Fruit fly (Drosophila melanogaster) whole organism, embryonic: Measurements from ENCODE around the gene Phb1.

Source experiments
- Asciz ChIP-seq: fragments of 200-800 bp; sonication (Bioruptor generic); optimal IDR thresholded peaks from 2 replicates; lab custom pipeline; 2017; ENCODE audit warnings: missing biosample characterization, mild to moderate bottlenecking, missing genetic modification characterization, missing genetic modification reagents
- CG10147 ChIP-seq: fragments of 200-800 bp; sonication (Bioruptor generic); optimal IDR thresholded peaks from 2 replicates; lab custom pipeline; 2019; ENCODE audit warnings: missing biosample characterization, mild to moderate bottlenecking, missing genetic modification characterization, moderate library complexity
- CG10431 ChIP-seq: fragments of 200-800 bp; sonication (Bioruptor generic); optimal IDR thresholded peaks from 3 replicates; lab custom pipeline; 2018; ENCODE audit warnings: missing biosample characterization, mild to moderate bottlenecking, missing genetic modification characterization
- CG11085 ChIP-seq: fragments of 200-800 bp; sonication (Bioruptor generic); IDR thresholded peaks from 2 replicates; pipeline ENCODE4 v1.3.6; 2022; ENCODE audit warnings: missing biosample characterization, missing genetic modification characterization
- CG13123 ChIP-seq: fragments of 200-800 bp; sonication (Bioruptor generic); optimal IDR thresholded peaks from 2 replicates; lab custom pipeline; 2016; ENCODE audit warnings: missing biosample characterization, missing genetic modification characterization
- CG15479 ChIP-seq: fragments of 200-800 bp; sonication (Bioruptor generic); optimal IDR thresholded peaks from 3 replicates; lab custom pipeline; 2019; ENCODE audit warnings: missing biosample characterization, mild to moderate bottlenecking, missing genetic modification characterization, moderate library complexity
- CG1647 ChIP-seq: fragments of 200-800 bp; sonication (Bioruptor generic); optimal IDR thresholded peaks from 3 replicates; lab custom pipeline; 2016; ENCODE audit warnings: missing biosample characterization, missing genetic modification characterization
- CG16813 ChIP-seq: fragments of 200-800 bp; sonication (Bioruptor generic); IDR thresholded peaks from 3 replicates; pipeline ENCODE4 v1.3.6; 2022; ENCODE audit warnings: missing biosample characterization, missing genetic modification characterization; ENCODE audit not compliant: partially characterized antibody
- CG17359 ChIP-seq: fragments of 200-800 bp; sonication (Bioruptor generic); optimal IDR thresholded peaks from 3 replicates; lab custom pipeline; 2018; ENCODE audit warnings: missing biosample characterization, mild to moderate bottlenecking, missing genetic modification characterization, moderate library complexity
- CG1832 ChIP-seq: fragments of 200-800 bp; sonication (Bioruptor generic); optimal IDR thresholded peaks from 2 replicates; lab custom pipeline; 2017; ENCODE audit warnings: missing biosample characterization, mild to moderate bottlenecking, missing genetic modification characterization, inconsistent platforms
- CG2199 ChIP-seq: fragments of 200-800 bp; sonication (Bioruptor generic); IDR thresholded peaks from 3 replicates; pipeline ENCODE4 v1.3.6; 2022; ENCODE audit warnings: missing biosample characterization, missing genetic modification characterization
- CG4360 ChIP-seq: fragments of 200-800 bp; sonication (Bioruptor generic); IDR thresholded peaks from 2 replicates; pipeline ENCODE4 v1.3.6; 2022; ENCODE audit warnings: missing biosample characterization, missing genetic modification characterization
- CG5953 ChIP-seq: fragments of 200-800 bp; sonication (Bioruptor generic); IDR thresholded peaks from 2 replicates; pipeline ENCODE4 v1.3.6; 2022; ENCODE audit warnings: missing biosample characterization, missing genetic modification characterization
- CG7271 ChIP-seq: fragments of 200-800 bp; sonication (Bioruptor generic); optimal IDR thresholded peaks from 2 replicates; lab custom pipeline; 2018; ENCODE audit warnings: missing biosample characterization, mild to moderate bottlenecking, missing genetic modification characterization, moderate library complexity
- CG8388 ChIP-seq: fragments of 200-800 bp; sonication (Bioruptor generic); optimal IDR thresholded peaks from 2 replicates; lab custom pipeline; 2019; ENCODE audit warnings: missing biosample characterization, mild to moderate bottlenecking, missing genetic modification characterization, moderate library complexity
- CG8478 ChIP-seq: fragments of >200 bp; optimal IDR thresholded peaks from 2 replicates; lab custom pipeline; 2018
- CTCF ChIP-seq: fragments of 200-800 bp; sonication (Bioruptor generic); optimal IDR thresholded peaks from 2 replicates; lab custom pipeline; 2017; ENCODE audit warnings: missing biosample characterization, mild to moderate bottlenecking, missing genetic modification characterization, moderate library complexity
- Drgx ChIP-seq: fragments of 200-800 bp; sonication (Bioruptor generic); IDR thresholded peaks from 2 replicates; pipeline ENCODE4 v1.3.6; 2022; ENCODE audit warnings: missing biosample characterization, missing genetic modification characterization
- Fer2 ChIP-seq: fragments of 200-800 bp; sonication (Bioruptor generic); optimal IDR thresholded peaks from 2 replicates; lab custom pipeline; 2018; ENCODE audit warnings: missing biosample characterization, mild to moderate bottlenecking, missing genetic modification characterization, moderate library complexity
- HLH4C ChIP-seq: fragments of 200-800 bp; sonication (Bioruptor generic); IDR thresholded peaks from 3 replicates; pipeline ENCODE4 v1.3.6; 2022; ENCODE audit warnings: missing biosample characterization, missing genetic modification characterization; ENCODE audit not compliant: partially characterized antibody
- Hmx ChIP-seq: fragments of 200-800 bp; sonication (Bioruptor generic); optimal IDR thresholded peaks from 2 replicates; lab custom pipeline; 2016; ENCODE audit warnings: missing biosample characterization, missing genetic modification characterization
- Jarid2 ChIP-seq: fragments of 200-800 bp; sonication (Bioruptor generic); optimal IDR thresholded peaks from 3 replicates; lab custom pipeline; 2017; ENCODE audit warnings: mild to moderate bottlenecking, missing biosample characterization, missing genetic modification reagents, missing genetic modification characterization
- MBD-R2 ChIP-seq: fragments of 200-800 bp; sonication (Bioruptor generic); IDR thresholded peaks from 2 replicates; pipeline ENCODE4 v1.3.6; 2022; ENCODE audit warnings: missing biosample characterization, missing genetic modification characterization
- Mes4 ChIP-seq: fragments of 200-800 bp; sonication (Bioruptor generic); optimal IDR thresholded peaks from 2 replicates; lab custom pipeline; 2016; ENCODE audit warnings: missing biosample characterization, missing genetic modification characterization
- Myb ChIP-seq: fragments of 200-800 bp; sonication (Bioruptor generic); optimal IDR thresholded peaks from 2 replicates; lab custom pipeline; 2016; ENCODE audit warnings: missing biosample characterization, missing genetic modification characterization
- Opbp ChIP-seq: fragments of 200-800 bp; sonication (Bioruptor generic); IDR thresholded peaks from 3 replicates; pipeline ENCODE4 v1.3.6; 2022; ENCODE audit warnings: missing biosample characterization, missing genetic modification characterization; ENCODE audit not compliant: partially characterized antibody
- Trl ChIP-seq, 3 experiments: fragments of >200 bp in 2 of 3; fragments of 200-800 bp in 1 of 3; sonication (Bioruptor generic) in 1 of 3; optimal IDR thresholded peaks; 2 replicates in 1 of 3; 3 replicates in 2 of 3; lab custom pipeline; 2016 to 2017; ENCODE audit warnings: missing biosample characterization in 1 of 3, missing genetic modification characterization in 1 of 3
- aop ChIP-seq: fragments of 200-800 bp; sonication (Bioruptor generic); IDR thresholded peaks from 2 replicates; pipeline ENCODE4 v1.3.6; 2022; ENCODE audit warnings: missing biosample characterization, missing genetic modification characterization
- bcd ChIP-seq: fragments of 200-800 bp; sonication (Bioruptor generic); optimal IDR thresholded peaks from 2 replicates; lab custom pipeline; 2017; ENCODE audit warnings: missing biosample characterization, mild to moderate bottlenecking, missing genetic modification characterization
- bsh ChIP-seq, 2 experiments: fragments of 200-800 bp; sonication (Bioruptor generic); optimal IDR thresholded peaks; 2 replicates each; lab custom pipeline; 2017 to 2018; ENCODE audit warnings: mild to moderate bottlenecking in 2 of 2, missing biosample characterization in 2 of 2, missing genetic modification characterization in 2 of 2, moderate library complexity in 1 of 2
- cg ChIP-seq: fragments of 200-800 bp; sonication (Bioruptor generic); optimal IDR thresholded peaks from 3 replicates; lab custom pipeline; 2019; ENCODE audit warnings: missing biosample characterization, mild to moderate bottlenecking, missing genetic modification characterization, moderate library complexity
- ci ChIP-seq: fragments of 200-800 bp; sonication (Bioruptor generic); IDR thresholded peaks from 3 replicates; pipeline ENCODE4 v1.3.6; 2022; ENCODE audit warnings: missing biosample characterization, missing genetic modification characterization
- crol ChIP-seq: fragments of 200-800 bp; sonication (Bioruptor generic); IDR thresholded peaks from 2 replicates; pipeline ENCODE4 v1.3.6; 2022; ENCODE audit warnings: missing biosample characterization, missing genetic modification characterization
- crp ChIP-seq, 2 experiments: fragments of 200-800 bp; sonication (Bioruptor generic); optimal IDR thresholded peaks; 2 replicates in 1 of 2; 3 replicates in 1 of 2; lab custom pipeline; 2017; ENCODE audit warnings: missing biosample characterization in 2 of 2, missing genetic modification characterization in 2 of 2, mild to moderate bottlenecking in 1 of 2, moderate library complexity in 1 of 2
- dmrt11E ChIP-seq: fragments of 200-800 bp; sonication (Bioruptor generic); optimal IDR thresholded peaks from 3 replicates; lab custom pipeline; 2018; ENCODE audit warnings: missing biosample characterization, mild to moderate bottlenecking, missing genetic modification characterization, moderate library complexity
- emc ChIP-seq: fragments of 200-800 bp; sonication (Bioruptor generic); optimal IDR thresholded peaks from 2 replicates; lab custom pipeline; 2016; ENCODE audit warnings: missing biosample characterization, missing genetic modification characterization
- fu2 ChIP-seq: fragments of 200-800 bp; sonication (Bioruptor generic); optimal IDR thresholded peaks from 2 replicates; lab custom pipeline; 2016; ENCODE audit warnings: missing biosample characterization, missing genetic modification characterization
- ind ChIP-seq: fragments of 200-800 bp; sonication (Bioruptor generic); optimal IDR thresholded peaks from 3 replicates; lab custom pipeline; 2016; ENCODE audit warnings: missing biosample characterization, missing genetic modification characterization
- kay ChIP-seq: fragments of 200-800 bp; sonication (Bioruptor generic); optimal IDR thresholded peaks from 2 replicates; lab custom pipeline; 2016; ENCODE audit warnings: missing biosample characterization, missing genetic modification characterization
- kni ChIP-seq: fragments of 200-800 bp; sonication (Bioruptor generic); optimal IDR thresholded peaks from 3 replicates; lab custom pipeline; 2017; ENCODE audit warnings: mild to moderate bottlenecking, missing biosample characterization, missing genetic modification reagents, missing genetic modification characterization
- lab ChIP-seq: fragments of 200-800 bp; sonication (Bioruptor generic); optimal IDR thresholded peaks from 3 replicates; lab custom pipeline; 2017; ENCODE audit warnings: missing biosample characterization, missing genetic modification characterization, mild to moderate bottlenecking, moderate library complexity, missing genetic modification reagents
- nau ChIP-seq: fragments of 200-800 bp; sonication (Bioruptor generic); optimal IDR thresholded peaks from 3 replicates; lab custom pipeline; 2017; ENCODE audit warnings: missing biosample characterization, mild to moderate bottlenecking, missing genetic modification characterization, missing genetic modification reagents
- nom ChIP-seq: fragments of 200-800 bp; sonication (Bioruptor generic); optimal IDR thresholded peaks from 2 replicates; lab custom pipeline; 2017; ENCODE audit warnings: missing biosample characterization, missing genetic modification characterization, mild to moderate bottlenecking, moderate library complexity, missing genetic modification reagents
- pfk ChIP-seq: fragments of 200-800 bp; sonication (Bioruptor generic); optimal IDR thresholded peaks from 2 replicates; lab custom pipeline; 2018; ENCODE audit warnings: missing biosample characterization, mild to moderate bottlenecking, missing genetic modification characterization, moderate library complexity
- sens ChIP-seq: fragments of 200-800 bp; sonication (Bioruptor generic); peaks from one replicate; lab custom pipeline; 2016; ENCODE audit warnings: missing biosample characterization, missing genetic modification characterization
- seq ChIP-seq: fragments of 200-800 bp; sonication (Bioruptor generic); IDR thresholded peaks from 2 replicates; pipeline ENCODE4 v1.3.6; 2022; ENCODE audit warnings: missing biosample characterization, missing genetic modification characterization
- sqz ChIP-seq: fragments of 200-800 bp; sonication (Bioruptor generic); optimal IDR thresholded peaks from 3 replicates; lab custom pipeline; 2018; ENCODE audit warnings: missing biosample characterization, mild to moderate bottlenecking, missing genetic modification characterization
- unc-4 ChIP-seq: fragments of 200-800 bp; sonication (Bioruptor generic); IDR thresholded peaks from 2 replicates; pipeline ENCODE4 v1.3.6; 2022; ENCODE audit warnings: missing biosample characterization, missing genetic modification characterization; ENCODE audit not compliant: partially characterized antibody

Gene Phb1

dm6 chr2L:19162330-19163100 is 38.8 kb upstream of the Phb1 start (continued):
- TF ChIP-seq aop (GFP tag; lab: Robert Waterston, UW) (no peak), CG1647 (GFP tag; lab: Kevin White, UChicago) (no peak), HLH4C (GFP tag; lab: Robert Waterston, UW) (no peak), CTCF (no peak), kay (no peak), CG1832 (no peak), Myb (GFP tag; lab: Kevin White, UChicago) (no peak), CG5953 (no peak), crp (GFP tag; optimal IDR thresholded peaks at IDR 0.05; lab: Kevin White, UChicago) (no peak), Asciz (no peak), CG7271 (tag; lab: Kevin White, UChicago) (no peak), emc (no peak), CG10431 (GFP tag; lab: Kevin White, UChicago) (no peak), pfk (GFP tag; lab: Kevin White, UChicago) (peak; percentile 69), nau (GFP tag; lab: Kevin White, UChicago) (no peak), CG11085 (no peak), sens (peak; percentile 53), CG10147 (no peak), lab (no peak), Hmx (GFP tag; lab: Kevin White, UChicago) (no peak)

DNA sequence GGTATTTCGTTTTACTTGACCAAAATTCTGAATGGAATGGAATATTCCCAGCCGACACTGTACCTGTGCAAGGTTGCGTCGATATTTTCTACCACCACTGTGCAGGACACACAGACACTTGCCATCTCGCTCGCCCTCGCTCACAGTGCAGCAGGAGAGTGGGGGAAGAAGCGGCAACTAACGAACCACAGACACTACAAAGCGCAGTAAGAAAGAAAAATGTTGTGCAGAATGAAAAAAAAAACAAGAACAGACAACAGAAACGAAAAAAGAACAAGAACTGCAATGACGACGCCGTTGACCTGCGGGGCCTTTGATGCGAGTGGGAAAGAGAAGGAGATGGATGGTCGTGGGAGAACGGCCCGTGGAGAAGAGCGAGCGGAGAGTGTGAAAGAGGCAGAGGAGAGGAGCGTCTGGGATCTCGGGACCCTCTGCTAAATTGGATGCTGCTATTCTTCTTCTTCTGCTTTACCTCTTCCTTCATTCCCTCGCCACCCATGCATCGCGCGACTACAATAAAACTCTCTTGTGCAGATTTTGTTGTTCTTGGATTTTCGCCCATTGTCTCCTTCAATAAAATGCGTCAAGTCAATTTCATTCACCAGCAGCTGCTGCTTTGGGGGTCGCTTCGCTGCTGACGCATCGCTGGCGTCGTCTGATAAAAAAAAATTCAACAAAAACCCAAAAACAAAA is 37.8 kb upstream of the Phb1 start:
- TF ChIP-seq kni (GFP tag; lab: Kevin White, UChicago) (peak; percentile 77), Mes4 (GFP tag; lab: Kevin White, UChicago) (no peak), ind (GFP tag; lab: Kevin White, UChicago) (no peak), CG13123 (no peak), Drgx (GFP tag; lab: Robert Waterston, UW) (peak; percentile 47), CG2199 (peak; percentile 75), Trl (optimal IDR thresholded peaks at IDR 0.05; lab: Kevin White, UChicago) (peak; percentile 19 to 69), Trl (GFP tag; optimal IDR thresholded peaks at IDR 0.05; lab: Kevin White, UChicago) (no peak), cg (GFP tag; lab: Kevin White, UChicago) (peak; percentile 21), CG4360 (GFP tag; lab: Robert Waterston, UW) (peak; percentile 30; the same call in 1 of the 2 replicates), bsh (GFP tag; optimal IDR thresholded peaks at IDR 0.05; lab: Kevin White, UChicago) (peak in 1 of 2 experiments; percentile 94), CG8388 (GFP tag; lab: Kevin White, UChicago) (peak; percentile 45), CG17359 (tag; lab: Kevin White, UChicago) (peak; percentile 70), crol (GFP tag; lab: Robert Waterston, UW) (peak; percentile 46), Fer2 (tag; lab: Kevin White, UChicago) (no peak), CG15479 (GFP tag; lab: Kevin White, UChicago) (peak; percentile 89), dmrt11E (tag; lab: Kevin White, UChicago) (no peak), unc-4 (GFP tag; lab: Robert Waterston, UW) (no peak), fu2 (GFP tag; lab: Kevin White, UChicago) (no peak), Opbp (GFP tag; lab: Robert Waterston, UW) (no peak), seq (GFP tag; lab: Robert Waterston, UW) (no peak), CG1832 (peak; percentile 68), ci (GFP tag; lab: Robert Waterston, UW) (0 out of 3 replicates have a peak, but pooled peaks have one; percentile 16), pfk (GFP tag; lab: Kevin White, UChicago) (peak; percentile 87), CG16813 (GFP tag; lab: Robert Waterston, UW) (0 out of 3 replicates have a peak, but pooled peaks have one; percentile 16), nom (peak; percentile 99), bcd (GFP tag; lab: Kevin White, UChicago) (no peak), CG8478 (peak; percentile 42), sqz (GFP tag; lab: Kevin White, UChicago) (peak; percentile 37), Jarid2 (GFP tag; lab: Kevin White, UChicago) (no peak), MBD-R2 (GFP tag; lab: Robert Waterston, UW) (0 out of 2 replicates have a peak, but pooled peaks have one; percentile 18)
